Worm (Caenorhabditis elegans) whole organism, L1 larva: ENCODE measurements around the gene nas-12.

Source experiments
- C04F5.9 ChIP-seq: sonication (generic microtip); optimal IDR thresholded peaks from 2 replicates; lab custom pipeline; 2016; ENCODE audit warnings: missing genetic modification characterization, missing compliant biosample characterization
- C16A3.4 ChIP-seq: fragments of 150-350 bp; optimal IDR thresholded peaks from 2 replicates; lab custom pipeline; 2014; ENCODE audit warnings: missing biosample characterization, missing genetic modification characterization
- Y116A8C.19 ChIP-seq: sonication (generic microtip); optimal IDR thresholded peaks from 2 replicates; lab custom pipeline; 2016; ENCODE audit warnings: missing compliant biosample characterization, missing genetic modification characterization, borderline replicate concordance
- alr-1 ChIP-seq: fragments of 200-800 bp; sonication (Bioruptor generic); optimal IDR thresholded peaks from 2 replicates; lab custom pipeline; 2018; ENCODE audit warnings: borderline replicate concordance, mild to moderate bottlenecking, missing genetic modification characterization, missing compliant biosample characterization
- aly-2 ChIP-seq: fragments of 150-350 bp; optimal IDR thresholded peaks from 2 replicates; lab custom pipeline; 2014; ENCODE audit warnings: missing biosample characterization, missing genetic modification characterization
- blmp-1 ChIP-seq: fragments of 150-350 bp; optimal IDR thresholded peaks from 2 replicates; lab custom pipeline; 2014; ENCODE audit warnings: missing biosample characterization, missing genetic modification characterization
- ceh-63 ChIP-seq: fragments of 200-800 bp; sonication (Bioruptor generic); optimal IDR thresholded peaks from 2 replicates; lab custom pipeline; 2018; ENCODE audit warnings: mild to moderate bottlenecking, missing genetic modification characterization, missing compliant biosample characterization
- ceh-82 ChIP-seq, 3 experiments: fragments of 150-350 bp in 1 of 3; sonication (generic microtip) in 2 of 3; optimal IDR thresholded peaks; 2 replicates each; lab custom pipeline; 2014 to 2017; ENCODE audit warnings: missing biosample characterization in 3 of 3, missing genetic modification characterization in 3 of 3
- ceh-88 ChIP-seq: fragments of 200-800 bp; sonication (Bioruptor generic); IDR thresholded peaks from 2 replicates; pipeline ENCODE4 v1.3.6; 2022; ENCODE audit warnings: missing genetic modification characterization, missing compliant biosample characterization
- ceh-90 ChIP-seq: sonication (generic microtip); optimal IDR thresholded peaks from 2 replicates; lab custom pipeline; 2016; ENCODE audit warnings: missing genetic modification characterization, missing compliant biosample characterization
- ces-1 ChIP-seq: fragments of 150-350 bp; optimal IDR thresholded peaks from 2 replicates; lab custom pipeline; 2014; ENCODE audit warnings: missing biosample characterization, missing genetic modification reagents, missing genetic modification characterization
- dpl-1 ChIP-seq, 3 experiments: fragments of 150-350 bp in 2 of 3; sonication (generic microtip) in 1 of 3; optimal IDR thresholded peaks; 2 replicates each; lab custom pipeline; 2014 to 2017; ENCODE audit warnings: missing biosample characterization in 3 of 3, missing genetic modification characterization in 3 of 3, missing genetic modification reagents in 3 of 3
- dsc-1 ChIP-seq: sonication (generic microtip); optimal IDR thresholded peaks from 2 replicates; lab custom pipeline; 2016; ENCODE audit warnings: mild to moderate bottlenecking, missing genetic modification characterization, missing compliant biosample characterization
- egl-13 ChIP-seq: sonication (generic microtip); optimal IDR thresholded peaks from 2 replicates; lab custom pipeline; 2016; ENCODE audit warnings: missing genotype, missing genetic modification reagents, missing genetic modification characterization, missing compliant biosample characterization
- egl-27 ChIP-seq, 2 experiments: fragments of 150-350 bp in 1 of 2; sonication (generic microtip); optimal IDR thresholded peaks; 3 replicates each; lab custom pipeline; 2017 to 2018; ENCODE audit warnings: missing biosample characterization in 2 of 2, missing genetic modification characterization in 2 of 2, missing genetic modification reagents in 2 of 2
- elt-2 ChIP-seq: sonication (generic microtip); optimal IDR thresholded peaks from 2 replicates; lab custom pipeline; 2016; ENCODE audit warnings: missing genetic modification characterization, mild to moderate bottlenecking, inconsistent platforms, missing compliant biosample characterization, missing genetic modification reagents
- elt-3 ChIP-seq, 6 experiments: fragments of 150-350 bp in 1 of 6; sonication (generic microtip); optimal IDR thresholded peaks; 2 replicates each; lab custom pipeline; 2017 to 2018; ENCODE audit warnings: missing biosample characterization in 6 of 6, missing genetic modification characterization in 6 of 6, inconsistent platforms in 1 of 6
- ets-5 ChIP-seq: fragments of 200-800 bp; sonication (Bioruptor generic); IDR thresholded peaks from 2 replicates; pipeline ENCODE4 v1.3.6; 2022; ENCODE audit warnings: missing genetic modification characterization, missing compliant biosample characterization
- fkh-10 ChIP-seq: sonication (generic microtip); optimal IDR thresholded peaks from 2 replicates; lab custom pipeline; 2017; ENCODE audit warnings: missing biosample characterization, missing genetic modification reagents, missing genetic modification characterization
- fkh-8 ChIP-seq: sonication (generic microtip); optimal IDR thresholded peaks from 2 replicates; lab custom pipeline; 2016; ENCODE audit warnings: mild to moderate bottlenecking, missing genetic modification characterization, missing compliant biosample characterization
- irx-1 ChIP-seq: sonication (generic microtip); optimal IDR thresholded peaks from 2 replicates; lab custom pipeline; 2016; ENCODE audit warnings: missing genetic modification characterization, missing compliant biosample characterization
- jun-1 ChIP-seq: fragments of 150-350 bp; optimal IDR thresholded peaks from 2 replicates; lab custom pipeline; 2014; ENCODE audit warnings: missing biosample characterization, missing genetic modification reagents, missing genetic modification characterization
- lin-13 ChIP-seq: fragments of 150-350 bp; optimal IDR thresholded peaks from 2 replicates; lab custom pipeline; 2014; ENCODE audit warnings: missing biosample characterization, missing genetic modification reagents, missing genetic modification characterization
- lin-14 ChIP-seq: fragments of 200-800 bp; sonication (Bioruptor generic); optimal IDR thresholded peaks from 2 replicates; lab custom pipeline; 2018; ENCODE audit warnings: mild to moderate bottlenecking, missing genetic modification characterization, moderate library complexity, missing compliant biosample characterization
- lir-3 ChIP-seq: sonication (generic microtip); optimal IDR thresholded peaks from 2 replicates; lab custom pipeline; 2016; ENCODE audit warnings: mild to moderate bottlenecking, missing genetic modification characterization, moderate library complexity, missing compliant biosample characterization; ENCODE audit not compliant: poor library complexity
- nhr-11 ChIP-seq: fragments of 150-350 bp; optimal IDR thresholded peaks from 2 replicates; lab custom pipeline; 2014; ENCODE audit warnings: missing biosample characterization, missing genetic modification characterization
- nhr-12 ChIP-seq: sonication (generic microtip); optimal IDR thresholded peaks from 2 replicates; lab custom pipeline; 2017; ENCODE audit warnings: missing biosample characterization, missing genetic modification characterization
- nhr-20 ChIP-seq: sonication (generic microtip); optimal IDR thresholded peaks from 2 replicates; lab custom pipeline; 2016; ENCODE audit warnings: mild to moderate bottlenecking, missing genetic modification characterization, missing compliant biosample characterization
- nhr-28 ChIP-seq: fragments of 150-350 bp; optimal IDR thresholded peaks from 2 replicates; lab custom pipeline; 2014; ENCODE audit warnings: missing biosample characterization, missing genetic modification characterization
- nhr-71 ChIP-seq: sonication (generic microtip); optimal IDR thresholded peaks from 2 replicates; lab custom pipeline; 2016; ENCODE audit warnings: mild to moderate bottlenecking, missing genetic modification characterization, moderate library complexity, missing compliant biosample characterization
- nhr-76 ChIP-seq: sonication (generic microtip); optimal IDR thresholded peaks from 2 replicates; lab custom pipeline; 2017; ENCODE audit warnings: missing biosample characterization, missing genetic modification characterization
- nhr-77 ChIP-seq: fragments of 150-350 bp; optimal IDR thresholded peaks from 2 replicates; lab custom pipeline; 2014; ENCODE audit warnings: missing biosample characterization, missing genetic modification characterization
- nhr-85 ChIP-seq: sonication (generic microtip); peaks from one replicate; lab custom pipeline; 2016; ENCODE audit warnings: missing genetic modification characterization, inconsistent platforms, missing compliant biosample characterization
- skn-1 ChIP-seq: fragments of 150-350 bp; optimal IDR thresholded peaks from 2 replicates; lab custom pipeline; 2014; ENCODE audit warnings: missing biosample characterization, missing genetic modification characterization
- snpc-4 ChIP-seq: fragments of 150-350 bp; optimal IDR thresholded peaks from 2 replicates; lab custom pipeline; 2014; ENCODE audit warnings: missing biosample characterization, missing genetic modification characterization
- sox-4 ChIP-seq: sonication (generic microtip); optimal IDR thresholded peaks from 2 replicates; lab custom pipeline; 2016; ENCODE audit warnings: missing genetic modification characterization, missing compliant biosample characterization
- tlp-1 ChIP-seq: fragments of 150-350 bp; optimal IDR thresholded peaks from 2 replicates; lab custom pipeline; 2014; ENCODE audit warnings: missing biosample characterization, missing genetic modification characterization
- unc-130 ChIP-seq: fragments of 150-350 bp; optimal IDR thresholded peaks from 2 replicates; lab custom pipeline; 2017; ENCODE audit warnings: missing biosample characterization, missing genetic modification characterization, inconsistent platforms
- unc-62 ChIP-seq: fragments of 150-350 bp; optimal IDR thresholded peaks from 2 replicates; lab custom pipeline; 2014; ENCODE audit warnings: missing biosample characterization, missing genetic modification reagents, missing genetic modification characterization
- unc-86 ChIP-seq: sonication (generic microtip); optimal IDR thresholded peaks from 2 replicates; lab custom pipeline; 2016; ENCODE audit warnings: missing genetic modification characterization, missing compliant biosample characterization
- unc-98 ChIP-seq: fragments of 200-800 bp; sonication (Bioruptor generic); IDR thresholded peaks from 2 replicates; pipeline ENCODE4 v1.3.6; 2022; ENCODE audit warnings: missing genetic modification characterization, missing compliant biosample characterization
- zag-1 ChIP-seq: fragments of 150-350 bp; optimal IDR thresholded peaks from 2 replicates; lab custom pipeline; 2014; ENCODE audit warnings: missing biosample characterization, missing genetic modification characterization
- ztf-11 ChIP-seq, 2 experiments: sonication (generic microtip); optimal IDR thresholded peaks; 2 replicates each; lab custom pipeline; 2016 to 2017; ENCODE audit warnings: missing genetic modification characterization in 2 of 2, missing biosample characterization in 1 of 2, missing compliant biosample characterization in 1 of 2

The nas-12 gene

ce11 chrIV:10236106-10236505, 12.3 kb downstream of the nas-12 start:
- TF ChIP-seq jun-1 (tag; lab: Kevin White, UChicago): peak; percentile 32
- TF ChIP-seq irx-1 (tag; lab: Kevin White, UChicago): no peak
- TF ChIP-seq elt-2 (tag; lab: Kevin White, UChicago): peak; percentile 68
- TF ChIP-seq nhr-71 (tag; lab: Kevin White, UChicago): no peak
- no peak for TF ChIP-seq sox-4 (tag; lab: Kevin White, UChicago)
- no peak for TF ChIP-seq nhr-11 (tag; lab: Kevin White, UChicago)

DNA sequence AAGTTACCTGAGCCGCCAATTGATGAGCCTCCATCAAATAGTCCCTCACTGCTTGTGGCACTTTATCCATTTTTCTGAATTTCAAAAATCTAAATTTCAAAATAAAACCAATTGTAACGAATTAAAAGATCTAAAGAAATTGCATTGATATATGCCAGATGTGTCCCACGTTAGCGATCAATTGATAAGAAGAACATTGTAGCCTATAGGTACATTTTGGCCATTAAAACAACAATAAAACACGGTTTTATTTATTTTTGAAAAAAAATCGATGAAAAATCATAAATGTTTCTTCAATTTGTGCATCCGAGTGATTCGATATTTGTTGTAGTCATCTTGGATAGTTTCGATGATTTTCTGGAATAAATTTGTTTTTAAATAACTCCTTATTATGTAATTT, 15.2 kb downstream of the nas-12 start, which contains the start of gene ech-8:
Gene ech-8, minus strand, starts transcription at position 132 of the 400 bp plus-strand sequence.
- TF ChIP-seq aly-2 (tag; lab: Kevin White, UChicago) (no peak), Y116A8C.19 (no peak), fkh-8 (tag; lab: Kevin White, UChicago) (no peak), nhr-11 (tag; lab: Kevin White, UChicago) (no peak), elt-2 (tag; lab: Kevin White, UChicago) (no peak), ceh-90 (tag; lab: Kevin White, UChicago) (no peak), elt-3 (tag; optimal IDR thresholded peaks at IDR 0.05; lab: Kevin White, UChicago) (peak in 1 of 6 experiments; percentile 5), nhr-20 (tag; lab: Kevin White, UChicago) (peak; percentile 13), dsc-1 (tag; lab: Kevin White, UChicago) (no peak)

ce11 chrIV:10241659-10242058, 17.8 kb downstream of the nas-12 start, which contains the start of gene lipl-7:
Gene lipl-7, minus strand, starts transcription at chrIV:10241823.
- peak; percentile 11 for TF ChIP-seq nhr-71 (tag; lab: Kevin White, UChicago)
- no peak for TF ChIP-seq unc-98 (GFP tag; lab: Robert Waterston, UW)
- TF ChIP-seq nhr-85 (tag; lab: Kevin White, UChicago): peak; percentile 53
- TF ChIP-seq ets-5 (GFP tag; lab: Robert Waterston, UW): no peak

ce11 chrIV:10242458-10243123, 18.8 kb downstream of the nas-12 start:
- peak; percentile 50 for TF ChIP-seq skn-1 (tag; lab: Kevin White, UChicago)
- TF ChIP-seq nhr-76: no peak
- no peak for TF ChIP-seq alr-1 (tag; lab: Kevin White, UChicago)
- no peak for TF ChIP-seq fkh-10 (GFP tag; lab: Kevin White, UChicago)
- TF ChIP-seq ceh-63 (GFP tag; lab: Kevin White, UChicago): no peak
- TF ChIP-seq elt-3 (tag; optimal IDR thresholded peaks at IDR 0.05; lab: Kevin White, UChicago): peak in 1 of 6 experiments; percentile 7
- TF ChIP-seq unc-62 (GFP tag; lab: Kevin White, UChicago): no peak
- TF ChIP-seq irx-1 (tag; lab: Kevin White, UChicago): no peak
- TF ChIP-seq nhr-12 (tag; lab: Kevin White, UChicago): no peak
- no peak for TF ChIP-seq ceh-82 (tag; optimal IDR thresholded peaks at IDR 0.05; lab: Kevin White, UChicago)
- no peak for TF ChIP-seq egl-13 (tag; lab: Kevin White, UChicago)
- peak; percentile 11 for TF ChIP-seq nhr-77
- TF ChIP-seq fkh-8 (tag; lab: Kevin White, UChicago): no peak
- TF ChIP-seq nhr-71 (tag; lab: Kevin White, UChicago): peak; percentile 44
- TF ChIP-seq zag-1 (tag; lab: Kevin White, UChicago): no peak
- no peak for TF ChIP-seq elt-2 (tag; lab: Kevin White, UChicago)
- no peak for TF ChIP-seq nhr-11 (tag; lab: Kevin White, UChicago)
- TF ChIP-seq lin-14 (GFP tag; lab: Kevin White, UChicago): peak; percentile 52
- TF ChIP-seq ceh-88 (GFP tag; lab: Robert Waterston, UW): no peak
- no peak for TF ChIP-seq C04F5.9
- TF ChIP-seq ces-1 (GFP tag; lab: Kevin White, UChicago): no peak
- peak; percentile 71 to 87 (median 85) for TF ChIP-seq dpl-1 (GFP tag; optimal IDR thresholded peaks at IDR 0.05; lab: Kevin White, UChicago)
- TF ChIP-seq aly-2 (tag; lab: Kevin White, UChicago): no peak
- peak; percentile 4 for TF ChIP-seq lin-13 (GFP tag; lab: Kevin White, UChicago)
- peak; percentile 40 for TF ChIP-seq lir-3
- TF ChIP-seq nhr-20 (tag; lab: Kevin White, UChicago): peak; percentile 57
- TF ChIP-seq C16A3.4: peak; percentile 21
- no peak for TF ChIP-seq ztf-11 (tag; optimal IDR thresholded peaks at IDR 0.05; lab: Kevin White, UChicago)
- no peak for TF ChIP-seq jun-1 (tag; lab: Kevin White, UChicago)
- no peak for TF ChIP-seq egl-27 (tag; optimal IDR thresholded peaks at IDR 0.05; lab: Kevin White, UChicago)
- no peak for TF ChIP-seq tlp-1 (tag; lab: Kevin White, UChicago)
- peak; percentile 41 for TF ChIP-seq unc-130 (tag; lab: Kevin White, UChicago)
- TF ChIP-seq blmp-1 (tag; lab: Kevin White, UChicago): peak; percentile 72
- TF ChIP-seq unc-86: no peak
- no peak for TF ChIP-seq snpc-4 (tag; lab: Kevin White, UChicago)
- no peak for TF ChIP-seq nhr-28
